Fruit fly (Drosophila melanogaster) whole organism, prepupa: Measurements from ENCODE around the gene CG34355.

Experiments
- Smox ChIP-seq: fragments of 200-800 bp; sonication (Bioruptor generic); optimal IDR thresholded peaks from 3 replicates; lab custom pipeline; 2016; ENCODE audit warnings: missing biosample characterization, missing genetic modification characterization
- eg ChIP-seq: fragments of 200-800 bp; sonication (Bioruptor generic); IDR thresholded peaks from 3 replicates; pipeline ENCODE4 v1.3.6; 2022; ENCODE audit warnings: missing biosample characterization, missing genetic modification characterization

DNA sequence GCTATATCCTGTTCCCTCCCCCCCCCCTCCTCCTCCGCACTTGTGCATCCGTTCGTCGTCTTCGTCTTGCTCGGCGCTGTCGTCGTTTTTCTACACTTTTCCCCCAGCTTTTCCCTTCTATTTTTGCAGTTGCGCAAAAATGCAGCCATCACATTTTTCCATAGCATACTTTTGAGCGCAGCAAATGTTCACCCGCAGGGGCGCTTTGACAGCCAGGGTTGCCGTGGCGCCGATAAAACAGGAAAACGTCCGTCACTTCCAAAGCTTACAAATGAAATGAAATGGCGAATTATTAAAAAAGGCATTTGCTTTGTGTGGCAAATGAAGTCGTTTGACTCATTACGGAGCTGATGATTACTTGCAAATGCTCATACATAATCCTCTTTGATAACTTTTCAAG lies 98.9 kb downstream of the CG34355 start:
- no peak for TF ChIP-seq eg (GFP tag; lab: Robert Waterston, UW)
- TF ChIP-seq Smox (GFP tag; lab: Kevin White, UChicago) = no peak
